Worm (Caenorhabditis elegans): ENCODE results near the gene gpa-1.

ce11 chrV:11220415-11220814 is 42.9 kb upstream of the gpa-1 start:
- no peak for TF ChIP-seq ama-1 (optimal IDR thresholded peaks at IDR 0.05)
- no peak for TF ChIP-seq tra-4 (tag; optimal IDR thresholded peaks at IDR 0.05)
- TF ChIP-seq hnd-1 (tag; optimal IDR thresholded peaks at IDR 0.05) = no peak
- no peak for TF ChIP-seq pes-1 (GFP tag; IDR thresholded peaks at IDR 0.05)
- TF ChIP-seq ceh-13 (GFP tag; optimal IDR thresholded peaks at IDR 0.05) = no peak
- TF ChIP-seq ets-7 (tag; optimal IDR thresholded peaks at IDR 0.05) = no peak
- no peak for TF ChIP-seq scrt-1 (GFP tag; IDR thresholded peaks at IDR 0.05)
- no peak for TF ChIP-seq hmg-4 (GFP tag; optimal IDR thresholded peaks at IDR 0.05)
- TF ChIP-seq ceh-36 (tag; optimal IDR thresholded peaks at IDR 0.05) = no peak
- no peak for TF ChIP-seq tbx-37 (GFP tag; conservative IDR thresholded peaks at IDR 0.05)

Data from whole organism, early embryonic.